Fruit fly (Drosophila melanogaster) whole organism, embryonic: Measurements from ENCODE around the gene CG5969.

Experiments
- CG10462 ChIP-seq: fragments of 200-800 bp; sonication (Bioruptor generic); optimal IDR thresholded peaks from 2 replicates; lab custom pipeline; 2016; ENCODE audit warnings: missing biosample characterization, missing genetic modification characterization
- CG12659 ChIP-seq: fragments of 200-800 bp; sonication (Bioruptor generic); optimal IDR thresholded peaks from 3 replicates; lab custom pipeline; 2017; ENCODE audit warnings: mild to moderate bottlenecking, missing biosample characterization, missing genetic modification reagents, missing genetic modification characterization
- CG12942 ChIP-seq: fragments of 200-800 bp; sonication (Bioruptor generic); optimal IDR thresholded peaks from 3 replicates; lab custom pipeline; 2016; ENCODE audit warnings: missing biosample characterization, missing genetic modification characterization
- CG13424 ChIP-seq: fragments of 200-800 bp; sonication (Bioruptor generic); optimal IDR thresholded peaks from 2 replicates; lab custom pipeline; 2019; ENCODE audit warnings: missing biosample characterization, mild to moderate bottlenecking, missing genetic modification characterization, moderate library complexity
- CG14014 ChIP-seq: fragments of 200-800 bp; sonication (Bioruptor generic); IDR thresholded peaks from 2 replicates; pipeline ENCODE4 v1.3.6; 2022; ENCODE audit warnings: missing biosample characterization, missing genetic modification characterization
- CG15073 ChIP-seq: fragments of 200-800 bp; sonication (Bioruptor generic); optimal IDR thresholded peaks from 2 replicates; lab custom pipeline; 2016; ENCODE audit warnings: missing biosample characterization, missing genetic modification characterization
- CG15696 ChIP-seq: fragments of 200-800 bp; sonication (Bioruptor generic); optimal IDR thresholded peaks from 2 replicates; lab custom pipeline; 2019; ENCODE audit warnings: missing biosample characterization, mild to moderate bottlenecking, missing genetic modification characterization, moderate library complexity
- CG1647 ChIP-seq: fragments of 200-800 bp; sonication (Bioruptor generic); optimal IDR thresholded peaks from 3 replicates; lab custom pipeline; 2016; ENCODE audit warnings: missing biosample characterization, missing genetic modification characterization
- CG2678 ChIP-seq: fragments of 200-800 bp; sonication (Bioruptor generic); optimal IDR thresholded peaks from 3 replicates; lab custom pipeline; 2019; ENCODE audit warnings: missing biosample characterization, mild to moderate bottlenecking, missing genetic modification characterization, moderate library complexity
- CG2875 ChIP-seq: fragments of 200-800 bp; sonication (Bioruptor generic); optimal IDR thresholded peaks from 2 replicates; lab custom pipeline; 2017; ENCODE audit warnings: missing biosample characterization, mild to moderate bottlenecking, missing genetic modification characterization, missing genetic modification reagents
- CG31388 ChIP-seq: fragments of 200-800 bp; sonication (Bioruptor generic); optimal IDR thresholded peaks from 2 replicates; lab custom pipeline; 2016; ENCODE audit warnings: missing biosample characterization, missing genetic modification characterization
- CG3163 ChIP-seq: fragments of 200-800 bp; sonication (Bioruptor generic); optimal IDR thresholded peaks from 3 replicates; lab custom pipeline; 2016; ENCODE audit warnings: missing biosample characterization, missing genetic modification characterization
- CG34224 ChIP-seq: fragments of 200-800 bp; sonication (Bioruptor generic); IDR thresholded peaks from 3 replicates; pipeline ENCODE4 v1.3.6; 2022; ENCODE audit warnings: missing biosample characterization, missing genetic modification characterization; ENCODE audit not compliant: partially characterized antibody
- CG42726 ChIP-seq: fragments of 200-800 bp; sonication (Bioruptor generic); IDR thresholded peaks from 2 replicates; pipeline ENCODE4 v1.3.6; 2022; ENCODE audit warnings: missing biosample characterization, missing genetic modification characterization; ENCODE audit not compliant: partially characterized antibody
- CG4328 ChIP-seq: fragments of 200-800 bp; sonication (Bioruptor generic); optimal IDR thresholded peaks from 3 replicates; lab custom pipeline; 2017; ENCODE audit warnings: missing biosample characterization, missing genetic modification reagents, missing genetic modification characterization
- CG4360 ChIP-seq: fragments of 200-800 bp; sonication (Bioruptor generic); IDR thresholded peaks from 2 replicates; pipeline ENCODE4 v1.3.6; 2022; ENCODE audit warnings: missing biosample characterization, missing genetic modification characterization
- CG4404 ChIP-seq: fragments of 200-800 bp; sonication (Bioruptor generic); IDR thresholded peaks from 2 replicates; pipeline ENCODE4 v1.3.6; 2022; ENCODE audit warnings: missing biosample characterization, missing genetic modification characterization
- CG4424 ChIP-seq: fragments of 200-800 bp; sonication (Bioruptor generic); optimal IDR thresholded peaks from 3 replicates; lab custom pipeline; 2016; ENCODE audit warnings: missing biosample characterization, missing genetic modification characterization
- CG4854 ChIP-seq: fragments of 200-800 bp; sonication (Bioruptor generic); optimal IDR thresholded peaks from 2 replicates; lab custom pipeline; 2016; ENCODE audit warnings: missing biosample characterization, missing genetic modification characterization, inconsistent platforms
- CG6813 ChIP-seq: fragments of 200-800 bp; sonication (Bioruptor generic); optimal IDR thresholded peaks from 2 replicates; lab custom pipeline; 2017; ENCODE audit warnings: missing biosample characterization, missing genetic modification characterization, mild to moderate bottlenecking, moderate library complexity, missing genetic modification reagents
- CG7745 ChIP-seq: fragments of 200-800 bp; sonication (Bioruptor generic); optimal IDR thresholded peaks from 2 replicates; lab custom pipeline; 2018; ENCODE audit warnings: missing biosample characterization, mild to moderate bottlenecking, missing genetic modification characterization, moderate library complexity
- CG7839 ChIP-seq: fragments of 200-800 bp; sonication (Bioruptor generic); optimal IDR thresholded peaks from 3 replicates; lab custom pipeline; 2018; ENCODE audit warnings: missing biosample characterization, mild to moderate bottlenecking, missing genetic modification characterization, moderate library complexity
- CG7963 ChIP-seq: fragments of 200-800 bp; sonication (Bioruptor generic); IDR thresholded peaks from 3 replicates; pipeline ENCODE4 v1.3.6; 2022; ENCODE audit warnings: missing biosample characterization, missing genetic modification characterization; ENCODE audit not compliant: partially characterized antibody
- Dip2 ChIP-seq: fragments of 200-800 bp; sonication (Bioruptor generic); IDR thresholded peaks from 2 replicates; pipeline ENCODE4 v1.3.6; 2022; ENCODE audit warnings: missing biosample characterization, missing genetic modification characterization
- Dref ChIP-seq: fragments of 200-800 bp; sonication (Bioruptor generic); IDR thresholded peaks from 2 replicates; pipeline ENCODE4 v1.3.6; 2022; ENCODE audit warnings: missing biosample characterization, missing genetic modification characterization
- Ets65A ChIP-seq: fragments of 200-800 bp; sonication (Bioruptor generic); peaks from one replicate; lab custom pipeline; 2016; ENCODE audit warnings: missing biosample characterization, missing genetic modification characterization
- Gug ChIP-seq: fragments of 200-800 bp; sonication (Bioruptor generic); IDR thresholded peaks from 4 replicates; pipeline ENCODE4 v1.3.6; 2022; ENCODE audit warnings: missing biosample characterization, missing genetic modification characterization
- HmgD ChIP-seq: fragments of 200-800 bp; sonication (Bioruptor generic); optimal IDR thresholded peaks from 3 replicates; lab custom pipeline; 2016; ENCODE audit warnings: missing biosample characterization, missing genetic modification characterization
- Hr78 ChIP-seq, 2 experiments: fragments of 200-800 bp in 1 of 2; fragments of >200 bp in 1 of 2; sonication (Bioruptor generic) in 1 of 2; optimal IDR thresholded peaks; 2 replicates each; lab custom pipeline; 2017 to 2019; ENCODE audit warnings: missing biosample characterization in 2 of 2, missing genetic modification characterization in 2 of 2, mild to moderate bottlenecking in 1 of 2, moderate library complexity in 1 of 2
- MBD-R2 ChIP-seq: fragments of 200-800 bp; sonication (Bioruptor generic); IDR thresholded peaks from 2 replicates; pipeline ENCODE4 v1.3.6; 2022; ENCODE audit warnings: missing biosample characterization, missing genetic modification characterization
- Oli ChIP-seq: fragments of 200-800 bp; sonication (Bioruptor generic); optimal IDR thresholded peaks from 2 replicates; lab custom pipeline; 2018; ENCODE audit warnings: missing biosample characterization, mild to moderate bottlenecking, missing genetic modification characterization, moderate library complexity
- Usf ChIP-seq: fragments of 200-800 bp; sonication (Bioruptor generic); optimal IDR thresholded peaks from 2 replicates; lab custom pipeline; 2017; ENCODE audit warnings: missing genotype, missing biosample characterization, missing genetic modification characterization
- YL-1 ChIP-seq: fragments of 200-800 bp; sonication (Bioruptor generic); optimal IDR thresholded peaks from 3 replicates; lab custom pipeline; 2017; ENCODE audit warnings: missing biosample characterization, mild to moderate bottlenecking, missing genetic modification characterization
- cg ChIP-seq: fragments of 200-800 bp; sonication (Bioruptor generic); optimal IDR thresholded peaks from 3 replicates; lab custom pipeline; 2019; ENCODE audit warnings: missing biosample characterization, mild to moderate bottlenecking, missing genetic modification characterization, moderate library complexity
- chif ChIP-seq, 2 experiments: fragments of 200-800 bp; sonication (Bioruptor generic); optimal IDR thresholded peaks; 3 replicates each; lab custom pipeline; 2016; ENCODE audit warnings: missing biosample characterization in 2 of 2, missing genetic modification characterization in 2 of 2
- fu2 ChIP-seq: fragments of 200-800 bp; sonication (Bioruptor generic); optimal IDR thresholded peaks from 2 replicates; lab custom pipeline; 2016; ENCODE audit warnings: missing biosample characterization, missing genetic modification characterization
- grn ChIP-seq: fragments of 200-800 bp; sonication (Bioruptor generic); optimal IDR thresholded peaks from 3 replicates; lab custom pipeline; 2017; ENCODE audit warnings: missing biosample characterization, missing genetic modification characterization
- gsb ChIP-seq: fragments of 200-800 bp; sonication (Bioruptor generic); IDR thresholded peaks from 2 replicates; pipeline ENCODE4 v1.3.6; 2022; ENCODE audit warnings: missing biosample characterization, missing genetic modification characterization
- gsb-n ChIP-seq: fragments of 200-800 bp; sonication (Bioruptor generic); optimal IDR thresholded peaks from 3 replicates; lab custom pipeline; 2018; ENCODE audit warnings: missing biosample characterization, mild to moderate bottlenecking, missing genetic modification characterization
- hth ChIP-seq: fragments of >200 bp; optimal IDR thresholded peaks from 2 replicates; lab custom pipeline; 2017; ENCODE audit warnings: inconsistent platforms
- lov ChIP-seq, 2 experiments: fragments of 200-800 bp in 1 of 2; fragments of >200 bp in 1 of 2; sonication (Bioruptor generic) in 1 of 2; IDR thresholded peaks in 1 of 2; optimal IDR thresholded peaks in 1 of 2; 2 replicates in 1 of 2; 3 replicates in 1 of 2; pipeline versions ENCODE4 v1.3.6 to Lab custom; 2017 to 2022; ENCODE audit warnings: missing biosample characterization in 1 of 2, missing genetic modification characterization in 1 of 2
- mam ChIP-seq: fragments of 200-800 bp; sonication (Bioruptor generic); optimal IDR thresholded peaks from 3 replicates; lab custom pipeline; 2016; ENCODE audit warnings: missing biosample characterization, missing genetic modification characterization
- org-1 ChIP-seq: fragments of 200-800 bp; sonication (Bioruptor generic); optimal IDR thresholded peaks from 2 replicates; lab custom pipeline; 2017; ENCODE audit warnings: missing biosample characterization, missing genetic modification characterization
- stwl ChIP-seq: fragments of 200-800 bp; sonication (Bioruptor generic); optimal IDR thresholded peaks from 3 replicates; lab custom pipeline; 2018; ENCODE audit warnings: missing biosample characterization, mild to moderate bottlenecking, missing genetic modification characterization, moderate library complexity
- tio ChIP-seq: fragments of 200-800 bp; sonication (Bioruptor generic); optimal IDR thresholded peaks from 2 replicates; lab custom pipeline; 2017; ENCODE audit warnings: missing biosample characterization, missing genetic modification characterization, inconsistent platforms
- ttk ChIP-seq: fragments of 200-800 bp; sonication (Bioruptor generic); IDR thresholded peaks from 2 replicates; pipeline ENCODE4 v2.1.2; 2022; ENCODE audit warnings: missing biosample characterization, missing genetic modification characterization
- unc-4 ChIP-seq: fragments of 200-800 bp; sonication (Bioruptor generic); IDR thresholded peaks from 2 replicates; pipeline ENCODE4 v1.3.6; 2022; ENCODE audit warnings: missing biosample characterization, missing genetic modification characterization; ENCODE audit not compliant: partially characterized antibody
- zen2 ChIP-seq: fragments of 200-800 bp; sonication (Bioruptor generic); IDR thresholded peaks from 3 replicates; pipeline ENCODE4 v1.3.6; 2022; ENCODE audit warnings: missing biosample characterization, missing genetic modification characterization; ENCODE audit not compliant: partially characterized antibody

The CG5969 gene

DNA sequence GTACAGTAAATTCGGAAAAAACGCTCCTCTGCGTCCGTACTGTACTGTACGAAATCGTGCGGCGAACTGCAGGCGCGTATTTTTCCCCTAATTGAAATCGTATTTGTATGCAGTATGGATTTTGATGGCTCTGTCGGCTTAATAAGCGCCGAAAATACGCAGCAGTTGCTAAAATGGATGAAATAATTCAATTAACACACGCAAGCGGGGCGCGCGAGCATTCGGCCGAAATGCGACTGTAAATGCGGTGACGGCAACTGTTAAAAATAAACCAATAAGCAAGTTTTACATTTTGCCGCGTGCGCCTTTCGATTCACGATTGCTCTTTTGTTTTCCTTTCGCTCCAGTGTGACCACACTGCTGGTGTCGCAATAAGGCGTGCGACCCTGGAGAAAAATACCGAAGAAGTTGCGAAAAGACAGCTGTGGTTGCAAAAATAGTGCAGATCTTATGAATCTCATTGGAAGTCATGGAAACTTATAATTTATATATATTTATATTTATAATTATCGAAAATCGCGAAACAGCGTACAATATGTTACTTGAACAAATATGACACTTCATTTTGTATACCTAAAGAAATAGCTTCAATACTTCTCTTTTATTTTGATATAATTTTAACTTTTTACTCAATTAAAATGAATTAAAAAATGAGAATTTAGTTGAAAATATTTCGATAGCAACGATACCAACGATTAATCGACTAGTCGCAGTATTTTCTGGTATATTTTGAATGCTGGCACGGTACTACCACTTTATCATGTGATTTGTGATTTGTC, at the start of gene CG5969, which contains the start of gene CG32428 (continued):
- TF ChIP-seq unc-4 (GFP tag; lab: Robert Waterston, UW) (no peak), grn (GFP tag; lab: Kevin White, UChicago) (no peak), CG42726 (GFP tag; lab: Robert Waterston, UW) (no peak), CG6813 (GFP tag; lab: Kevin White, UChicago) (peak; percentile 20), cg (GFP tag; lab: Kevin White, UChicago) (no peak), Gug (GFP tag; lab: Robert Waterston, UW) (peak; percentile 50; the same call in 3 of the 4 replicates), CG31388 (GFP tag; lab: Kevin White, UChicago) (no peak), zen2 (GFP tag; lab: Robert Waterston, UW) (no peak), CG2678 (peak; percentile 80), CG4328 (GFP tag; lab: Kevin White, UChicago) (no peak), ttk (no peak), CG4424 (GFP tag; lab: Kevin White, UChicago) (peak; percentile 37), CG10462 (GFP tag; lab: Kevin White, UChicago) (no peak), Dip2 (GFP tag; lab: Robert Waterston, UW) (no peak), org-1 (GFP tag; lab: Kevin White, UChicago) (no peak), CG14014 (GFP tag; lab: Robert Waterston, UW) (peak; percentile 71), CG3163 (GFP tag; lab: Kevin White, UChicago) (no peak), YL-1 (GFP tag; lab: Kevin White, UChicago) (peak; percentile 44), CG1647 (GFP tag; lab: Kevin White, UChicago) (no peak), CG7963 (no peak), CG7745 (tag; lab: Kevin White, UChicago) (no peak), CG13424 (tag; lab: Kevin White, UChicago) (peak; percentile 70), CG4854 (GFP tag; lab: Kevin White, UChicago) (no peak), chif (GFP tag; optimal IDR thresholded peaks at IDR 0.05; lab: Kevin White, UChicago) (no peak), gsb-n (tag; lab: Kevin White, UChicago) (peak; percentile 42), stwl (tag; lab: Kevin White, UChicago) (peak; percentile 59), lov (optimal IDR thresholded peaks at IDR 0.05; lab: Kevin White, UChicago) (no peak), lov (GFP tag; IDR thresholded peaks at IDR 0.05; lab: Robert Waterston, UW) (no peak), Oli (tag; lab: Kevin White, UChicago) (peak; percentile 48), tio (no peak), CG15073 (GFP tag; lab: Kevin White, UChicago) (no peak), CG12659 (peak; percentile 72), CG7839 (tag; lab: Kevin White, UChicago) (peak; percentile 76), Ets65A (GFP tag; lab: Kevin White, UChicago) (peak; percentile 79), CG4360 (GFP tag; lab: Robert Waterston, UW) (no peak), MBD-R2 (no peak; the same call in 1 of the 2 replicates), fu2 (GFP tag; lab: Kevin White, UChicago) (no peak), Hr78 (GFP tag; optimal IDR thresholded peaks at IDR 0.05; lab: Kevin White, UChicago) (no peak), CG12942 (GFP tag; lab: Kevin White, UChicago) (peak; percentile 16), CG4404 (GFP tag; lab: Robert Waterston, UW) (peak; percentile 12; the same call in 1 of the 2 replicates), HmgD (no peak), CG15696 (tag; lab: Kevin White, UChicago) (no peak), Dref (peak; percentile 38; the same call in 1 of the 2 replicates), mam (peak; percentile 43), gsb (GFP tag; lab: Robert Waterston, UW) (0 out of 2 replicates have a peak, but pooled peaks have one; percentile 23), CG34224 (GFP tag; lab: Robert Waterston, UW) (no peak), Usf (GFP tag; lab: Kevin White, UChicago) (peak; percentile 55), CG2875 (GFP tag; lab: Kevin White, UChicago) (no peak), hth (lab: Kevin White, UChicago) (no peak)
